Worm (Caenorhabditis elegans): ENCODE data around the gene slc-25A21.

slc-25A21 gene

DNA sequence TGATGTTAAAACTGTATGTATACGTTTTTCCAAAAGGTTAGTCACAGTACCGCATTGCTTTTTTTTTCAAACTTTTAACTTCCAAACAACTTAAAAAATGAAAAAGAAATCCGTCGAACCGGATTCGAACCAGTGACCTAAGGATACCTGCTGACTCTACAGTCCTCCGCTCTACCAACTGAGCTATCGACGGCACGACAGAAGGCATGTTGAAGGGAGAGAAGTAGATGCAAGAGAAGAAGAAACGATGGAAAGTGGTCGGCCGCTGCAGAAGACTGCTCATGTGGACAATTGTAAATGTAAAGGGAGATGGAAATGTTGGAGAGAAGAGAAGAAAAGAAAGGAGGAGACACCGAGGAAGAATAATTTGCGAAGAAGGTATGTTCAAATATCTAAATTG, 20.0 kb downstream of the slc-25A21 start (continued):
- TF ChIP-seq cebp-1 (GFP tag; IDR thresholded peaks at IDR 0.05) (peak; percentile 74), cebp-1 (tag; optimal IDR thresholded peaks at IDR 0.05) (peak; percentile 88), attf-6 (GFP tag; IDR thresholded peaks at IDR 0.05) (peak; percentile 76; the same call in 1 of the 2 replicates), rec-8 (tag; optimal IDR thresholded peaks at IDR 0.05) (peak; percentile 63 to 82), madf-10 (tag; optimal IDR thresholded peaks at IDR 0.05) (peak; percentile 90), Y67H2A.10 (GFP tag; conservative IDR thresholded peaks at IDR 0.05) (0 out of 2 replicates have a peak, but pooled peaks have one; percentile 34), mcd-1 (GFP tag; IDR thresholded peaks at IDR 0.05) (peak; percentile 81), bed-2 (GFP tag; IDR thresholded peaks at IDR 0.05) (0 out of 2 replicates have a peak, but pooled peaks have one; percentile 39), rcor-1 (GFP tag; IDR thresholded peaks at IDR 0.05) (peak; percentile 91), pha-4 (tag; optimal IDR thresholded peaks at IDR 0.05) (no peak), nhr-90 (tag; optimal IDR thresholded peaks at IDR 0.05) (peak; percentile 73), xnd-1 (tag; optimal IDR thresholded peaks at IDR 0.05) (no peak), Y95B8A.8 (GFP tag; IDR thresholded peaks at IDR 0.05) (peak; percentile 57; the same call in 1 of the 2 replicates), cebp-2 (GFP tag; IDR thresholded peaks at IDR 0.05) (peak; percentile 91; the same call in 1 of the 2 replicates), snpc-3.4 (tag; optimal IDR thresholded peaks at IDR 0.05) (peak; percentile 86), ets-4 (GFP tag; optimal IDR thresholded peaks at IDR 0.05) (peak; percentile 67), K11D2.4 (GFP tag; IDR thresholded peaks at IDR 0.05) (peak; percentile 92), K12H6.12 (tag; optimal IDR thresholded peaks at IDR 0.05) (peak; percentile 69), tbx-9 (tag; optimal IDR thresholded peaks at IDR 0.05; ENCODE audit: borderline replicate concordance) (peak; percentile 6), mel-28 (tag; optimal IDR thresholded peaks at IDR 0.05; ENCODE audit: borderline replicate concordance) (peak; percentile 46), B0336.3 (GFP tag; IDR thresholded peaks at IDR 0.05) (peak; percentile 86), attf-3 (GFP tag; conservative IDR thresholded peaks at IDR 0.05) (peak; percentile 52), lin-26 (GFP tag; IDR thresholded peaks at IDR 0.05) (peak; percentile 97), egl-18 (GFP tag; IDR thresholded peaks at IDR 0.05) (peak; percentile 89), ekl-4 (GFP tag; IDR thresholded peaks at IDR 0.05) (peak; percentile 89), rpc-1 (optimal IDR thresholded peaks at IDR 0.05) (peak; percentile 96), rpc-1 (tag; optimal IDR thresholded peaks at IDR 0.05) (peak; percentile 92), zfh-2 (GFP tag; conservative IDR thresholded peaks at IDR 0.05) (peak; percentile 68), nhr-80 (tag; optimal IDR thresholded peaks at IDR 0.05) (peak; percentile 54), let-607 (tag; optimal IDR thresholded peaks at IDR 0.05) (peak; percentile 57 to 71), lsy-27 (tag; optimal IDR thresholded peaks at IDR 0.05; ENCODE audit: borderline replicate concordance, insufficient read depth) (peak; percentile 80), madf-8 (GFP tag; conservative IDR thresholded peaks at IDR 0.05) (peak; percentile 51), repo-1 (tag; optimal IDR thresholded peaks at IDR 0.05) (peak; percentile 92), bed-1 (GFP tag; IDR thresholded peaks at IDR 0.05) (0 out of 2 replicates have a peak, but pooled peaks have one; percentile 74), ccch-3 (GFP tag; optimal IDR thresholded peaks at IDR 0.05) (no peak), F22D6.2 (tag; optimal IDR thresholded peaks at IDR 0.05) (peak; percentile 50), F39B2.1 (GFP tag; IDR thresholded peaks at IDR 0.05) (peak; percentile 84; the same call in 1 of the 2 replicates), hrde-1 (tag; optimal IDR thresholded peaks at IDR 0.05; ENCODE audit: borderline replicate concordance) (peak; percentile 56), somi-1 (GFP tag; optimal IDR thresholded peaks at IDR 0.05) (peak; percentile 75), F33H1.4 (GFP tag; IDR thresholded peaks at IDR 0.05) (0 out of 2 replicates have a peak, but pooled peaks have one; percentile 17), nhr-179 (tag; optimal IDR thresholded peaks at IDR 0.05) (peak; percentile 69), lsl-1 (GFP tag; optimal IDR thresholded peaks at IDR 0.05) (no peak), sptf-2 (GFP tag; optimal IDR thresholded peaks at IDR 0.05) (peak; percentile 79), ztf-6 (GFP tag; IDR thresholded peaks at IDR 0.05) (peak; percentile 87; the same call in 1 of the 2 replicates), ceh-27 (GFP tag; optimal IDR thresholded peaks at IDR 0.05) (peak; percentile 87), Y79H2A.3 (GFP tag; conservative IDR thresholded peaks at IDR 0.05) (no peak), madf-3 (GFP tag; IDR thresholded peaks at IDR 0.05) (peak; percentile 84)
